Worm (Caenorhabditis elegans) whole organism, midembryonic: ENCODE data around the gene srg-31.

Experiments
- T22C8.4 ChIP-seq: fragments of 200-800 bp; sonication (Bioruptor generic); IDR thresholded peaks from 2 replicates; pipeline ENCODE4 v1.3.6; 2022; ENCODE audit warnings: missing genetic modification characterization, missing compliant biosample characterization
- cog-1 ChIP-seq: sonication (generic microtip); optimal IDR thresholded peaks from 2 replicates; lab custom pipeline; 2016; ENCODE audit warnings: missing genetic modification characterization, missing compliant biosample characterization
- flt-1 ChIP-seq: fragments of 200-800 bp; sonication (Bioruptor generic); IDR thresholded peaks from 2 replicates; pipeline ENCODE4 v1.3.6; 2022; ENCODE audit warnings: missing genetic modification characterization, missing compliant biosample characterization
- klf-2 ChIP-seq: fragments of 200-800 bp; sonication (Bioruptor generic); conservative IDR thresholded peaks from 2 replicates; pipeline ENCODE4 v1.3.6; 2022; ENCODE audit warnings: missing genetic modification reagents, missing genetic modification characterization, missing compliant biosample characterization
- med-1 ChIP-seq: sonication (generic microtip); optimal IDR thresholded peaks from 2 replicates; lab custom pipeline; 2017; ENCODE audit warnings: missing genetic modification characterization, mild to moderate bottlenecking, missing compliant biosample characterization, antibody characterized with exemption, missing genetic modification reagents; ENCODE audit not compliant: insufficient read depth
- ref-1 ChIP-seq: fragments of 200-800 bp; sonication (Bioruptor generic); conservative IDR thresholded peaks from 2 replicates; pipeline ENCODE4 v1.3.6; 2022; ENCODE audit warnings: missing genetic modification reagents, missing genetic modification characterization, missing compliant biosample characterization
- tab-1 ChIP-seq: fragments of 200-800 bp; sonication (Bioruptor generic); IDR thresholded peaks from 2 replicates; pipeline ENCODE4 v1.3.6; 2022; ENCODE audit warnings: missing genetic modification characterization, missing compliant biosample characterization
- ztf-23 ChIP-seq: fragments of 200-800 bp; sonication (Bioruptor generic); IDR thresholded peaks from 2 replicates; pipeline ENCODE4 v1.3.6; 2022; ENCODE audit warnings: missing genetic modification reagents, missing genetic modification characterization, missing compliant biosample characterization
- ztf-29 ChIP-seq: fragments of 200-800 bp; sonication (Bioruptor generic); IDR thresholded peaks from 2 replicates; pipeline ENCODE4 v1.3.6; 2022; ENCODE audit warnings: missing genetic modification reagents, missing genetic modification characterization, missing compliant biosample characterization

srg-31 gene

ce11 chrV:6948225-6948624, 5.5 kb downstream of the srg-31 start, which contains the start of gene Y57E12B.1:
Gene Y57E12B.1 (plus strand): TSS chrV:6948525.
- TF ChIP-seq tab-1 (GFP tag; lab: Robert Waterston, UW) (no peak), klf-2 (no peak), ztf-23 (GFP tag; lab: Robert Waterston, UW) (no peak), ztf-29 (GFP tag; lab: Robert Waterston, UW) (no peak), med-1 (GFP tag; lab: Kevin White, UChicago) (no peak), T22C8.4 (GFP tag; lab: Robert Waterston, UW) (no peak), flt-1 (GFP tag; lab: Robert Waterston, UW) (no peak), ref-1 (GFP tag; lab: Robert Waterston, UW) (no peak), cog-1 (tag; lab: Kevin White, UChicago) (no peak)

ce11 chrV:6947442-6947841, 6.3 kb downstream of the srg-31 start, which contains the start of gene Y57E12B.4:
Gene Y57E12B.4 (minus strand): TSS chrV:6947542.
- TF ChIP-seq ref-1 (GFP tag; lab: Robert Waterston, UW) (no peak), ztf-29 (GFP tag; lab: Robert Waterston, UW) (no peak), klf-2 (no peak), T22C8.4 (GFP tag; lab: Robert Waterston, UW) (no peak), cog-1 (tag; lab: Kevin White, UChicago) (no peak), med-1 (GFP tag; lab: Kevin White, UChicago) (no peak), flt-1 (GFP tag; lab: Robert Waterston, UW) (no peak), tab-1 (GFP tag; lab: Robert Waterston, UW) (no peak), ztf-23 (GFP tag; lab: Robert Waterston, UW) (no peak)

- no peak for TF ChIP-seq med-1 (GFP tag; lab: Kevin White, UChicago)
- no peak for TF ChIP-seq tab-1 (GFP tag; lab: Robert Waterston, UW)
- TF ChIP-seq flt-1 (GFP tag; lab: Robert Waterston, UW): no peak
- TF ChIP-seq ref-1 (GFP tag; lab: Robert Waterston, UW): no peak
- TF ChIP-seq klf-2: no peak
- no peak for TF ChIP-seq ztf-29 (GFP tag; lab: Robert Waterston, UW)
- no peak for TF ChIP-seq ztf-23 (GFP tag; lab: Robert Waterston, UW)
- TF ChIP-seq cog-1 (tag; lab: Kevin White, UChicago): no peak
- TF ChIP-seq T22C8.4 (GFP tag; lab: Robert Waterston, UW): no peak
Observed at ce11 chrV:6935878-6936277, 17.8 kb downstream of the srg-31 start, which contains the start of gene Y57E12B.10. Gene Y57E12B.10 (minus strand): TSS chrV:6935978.

ce11 chrV:6934212-6934611, 19.5 kb downstream of the srg-31 start, which contains the start of gene lipl-6:
Gene lipl-6 (minus strand): TSS chrV:6934312.
- TF ChIP-seq ref-1 (GFP tag; lab: Robert Waterston, UW): no peak
- no peak for TF ChIP-seq ztf-29 (GFP tag; lab: Robert Waterston, UW)
- TF ChIP-seq cog-1 (tag; lab: Kevin White, UChicago): no peak
- TF ChIP-seq ztf-23 (GFP tag; lab: Robert Waterston, UW): no peak
- no peak for TF ChIP-seq tab-1 (GFP tag; lab: Robert Waterston, UW)
- no peak for TF ChIP-seq flt-1 (GFP tag; lab: Robert Waterston, UW)
- TF ChIP-seq T22C8.4 (GFP tag; lab: Robert Waterston, UW): no peak
- no peak for TF ChIP-seq klf-2
- TF ChIP-seq med-1 (GFP tag; lab: Kevin White, UChicago): no peak

- TF ChIP-seq T22C8.4 (GFP tag; lab: Robert Waterston, UW): no peak
- TF ChIP-seq tab-1 (GFP tag; lab: Robert Waterston, UW): no peak
- no peak for TF ChIP-seq cog-1 (tag; lab: Kevin White, UChicago)
- no peak for TF ChIP-seq flt-1 (GFP tag; lab: Robert Waterston, UW)
- TF ChIP-seq ref-1 (GFP tag; lab: Robert Waterston, UW): no peak
- TF ChIP-seq ztf-23 (GFP tag; lab: Robert Waterston, UW): no peak
- TF ChIP-seq ztf-29 (GFP tag; lab: Robert Waterston, UW): no peak
- no peak for TF ChIP-seq klf-2
- no peak for TF ChIP-seq med-1 (GFP tag; lab: Kevin White, UChicago)
Observed at ce11 chrV:6930284-6930683, 23.4 kb downstream of the srg-31 start.

- no peak for TF ChIP-seq T22C8.4 (GFP tag; lab: Robert Waterston, UW)
- no peak for TF ChIP-seq ztf-23 (GFP tag; lab: Robert Waterston, UW)
- TF ChIP-seq tab-1 (GFP tag; lab: Robert Waterston, UW): no peak
- TF ChIP-seq ztf-29 (GFP tag; lab: Robert Waterston, UW): no peak
- no peak for TF ChIP-seq flt-1 (GFP tag; lab: Robert Waterston, UW)
- no peak for TF ChIP-seq klf-2
- TF ChIP-seq ref-1 (GFP tag; lab: Robert Waterston, UW): no peak
Observed at ce11 chrV:6928938-6929337, 24.8 kb downstream of the srg-31 start, which contains the start of gene unc-68. Gene unc-68 (minus strand): TSS chrV:6929038.

- TF ChIP-seq klf-2 (no peak), tab-1 (GFP tag; lab: Robert Waterston, UW) (no peak), med-1 (GFP tag; lab: Kevin White, UChicago) (no peak), flt-1 (GFP tag; lab: Robert Waterston, UW) (no peak), ztf-23 (GFP tag; lab: Robert Waterston, UW) (no peak), T22C8.4 (GFP tag; lab: Robert Waterston, UW) (no peak), cog-1 (tag; lab: Kevin White, UChicago) (no peak), ref-1 (GFP tag; lab: Robert Waterston, UW) (no peak), ztf-29 (GFP tag; lab: Robert Waterston, UW) (no peak)
Observed at ce11 chrV:6926633-6927032, 27.1 kb downstream of the srg-31 start.

ce11 chrV:6919251-6919650, 34.4 kb downstream of the srg-31 start:
- TF ChIP-seq ztf-29 (GFP tag; lab: Robert Waterston, UW) (no peak), ztf-23 (GFP tag; lab: Robert Waterston, UW) (no peak), T22C8.4 (GFP tag; lab: Robert Waterston, UW) (no peak), tab-1 (GFP tag; lab: Robert Waterston, UW) (no peak), cog-1 (tag; lab: Kevin White, UChicago) (no peak), ref-1 (GFP tag; lab: Robert Waterston, UW) (no peak), klf-2 (no peak), med-1 (GFP tag; lab: Kevin White, UChicago) (no peak), flt-1 (GFP tag; lab: Robert Waterston, UW) (no peak)

- TF ChIP-seq flt-1 (GFP tag; lab: Robert Waterston, UW) (no peak), med-1 (GFP tag; lab: Kevin White, UChicago) (no peak), klf-2 (no peak), ztf-23 (GFP tag; lab: Robert Waterston, UW) (no peak), T22C8.4 (GFP tag; lab: Robert Waterston, UW) (no peak), ztf-29 (GFP tag; lab: Robert Waterston, UW) (no peak), cog-1 (tag; lab: Kevin White, UChicago) (no peak), ref-1 (GFP tag; lab: Robert Waterston, UW) (no peak), tab-1 (GFP tag; lab: Robert Waterston, UW) (no peak)
Observed at ce11 chrV:6917280-6917679, 36.4 kb downstream of the srg-31 start.
